Fruit fly (Drosophila melanogaster) whole organism, wandering third instar larva: ENCODE results near the gene CG4230.

ENCODE experiments used
- Abd-B ChIP-seq: fragments of >200 bp; optimal IDR thresholded peaks from 2 replicates; lab custom pipeline; 2017; ENCODE audit warnings: missing biosample characterization, missing genetic modification characterization
- CG32264 ChIP-seq: fragments of 200-800 bp; sonication (Bioruptor generic); optimal IDR thresholded peaks from 2 replicates; lab custom pipeline; 2016; ENCODE audit warnings: missing biosample characterization, missing genetic modification characterization
- CG9705 ChIP-seq: fragments of 200-800 bp; sonication (Bioruptor generic); optimal IDR thresholded peaks from 2 replicates; lab custom pipeline; 2018; ENCODE audit warnings: missing biosample characterization, mild to moderate bottlenecking, missing genetic modification characterization
- CrebA ChIP-seq: fragments of 200-800 bp; sonication (Bioruptor generic); optimal IDR thresholded peaks from 2 replicates; lab custom pipeline; 2016; ENCODE audit warnings: missing biosample characterization, mild to moderate bottlenecking, missing genetic modification characterization, borderline replicate concordance
- Dfd ChIP-seq: fragments of >200 bp; optimal IDR thresholded peaks from 2 replicates; lab custom pipeline; 2017; ENCODE audit warnings: missing biosample characterization, missing genetic modification characterization
- Dif ChIP-seq: fragments of 200-275, 200-300 bp; sonication (Bioruptor generic); optimal IDR thresholded peaks from 2 replicates; lab custom pipeline; 2018; ENCODE audit warnings: missing biosample characterization, missing genetic modification characterization; ENCODE audit not compliant: partially characterized antibody
- GATAd ChIP-seq: sonication (Bioruptor generic); optimal IDR thresholded peaks from 2 replicates; lab custom pipeline; 2016; ENCODE audit warnings: missing biosample characterization, missing genetic modification characterization
- HLH106 ChIP-seq: fragments of 200-800 bp; optimal IDR thresholded peaks from 3 replicates; lab custom pipeline; 2019; ENCODE audit warnings: missing biosample characterization, mild to moderate bottlenecking, missing genetic modification characterization, moderate library complexity
- Hnf4 ChIP-seq: fragments of 200-800 bp; sonication (Bioruptor generic); optimal IDR thresholded peaks from 2 replicates; lab custom pipeline; 2016; ENCODE audit warnings: missing biosample characterization, mild to moderate bottlenecking, missing genetic modification characterization
- Hr78 ChIP-seq: fragments of >200 bp; optimal IDR thresholded peaks from 2 replicates; lab custom pipeline; 2017; ENCODE audit warnings: missing biosample characterization, missing genetic modification characterization
- Hr83 ChIP-seq: fragments of 200-300 bp; sonication (Bioruptor generic); optimal IDR thresholded peaks from 2 replicates; lab custom pipeline; 2016; ENCODE audit warnings: missing biosample characterization, mild to moderate bottlenecking, missing genetic modification characterization, moderate library complexity; ENCODE audit not compliant: poor library complexity, severe bottlenecking
- Jra ChIP-seq: sonication (Bioruptor generic); optimal IDR thresholded peaks from 2 replicates; lab custom pipeline; 2016; ENCODE audit warnings: missing biosample characterization, missing genetic modification characterization
- Mio ChIP-seq: sonication (Bioruptor generic); optimal IDR thresholded peaks from 2 replicates; lab custom pipeline; 2016; ENCODE audit warnings: missing biosample characterization, missing genetic modification characterization
- Myc ChIP-seq: fragments of >200 bp; optimal IDR thresholded peaks from 2 replicates; lab custom pipeline; 2017
- N ChIP-seq: fragments of >200 bp; optimal IDR thresholded peaks from 2 replicates; lab custom pipeline; 2018; ENCODE audit warnings: missing biosample characterization, missing external identifiers, missing genetic modification characterization
- OdsH ChIP-seq: fragments of 200-800 bp; sonication (Bioruptor generic); optimal IDR thresholded peaks from 2 replicates; lab custom pipeline; 2016; ENCODE audit warnings: missing biosample characterization, mild to moderate bottlenecking, missing genetic modification characterization
- Rel ChIP-seq, 2 experiments: fragments of 200-800 bp; sonication (Bioruptor generic) in 1 of 2; optimal IDR thresholded peaks; 2 replicates in 1 of 2; 3 replicates in 1 of 2; lab custom pipeline; 2016 to 2019; ENCODE audit warnings: mild to moderate bottlenecking in 2 of 2, missing biosample characterization in 2 of 2, missing genetic modification characterization in 2 of 2, moderate library complexity in 1 of 2
- Sp1 ChIP-seq: fragments of 200-800 bp; sonication (Bioruptor generic); optimal IDR thresholded peaks from 3 replicates; lab custom pipeline; 2019; ENCODE audit warnings: missing biosample characterization, mild to moderate bottlenecking, missing genetic modification characterization, moderate library complexity
- Vsx2 ChIP-seq: fragments of 200-300, 225-300 bp; sonication (Bioruptor generic); optimal IDR thresholded peaks from 2 replicates; lab custom pipeline; 2018; ENCODE audit warnings: missing biosample characterization, missing genetic modification characterization; ENCODE audit not compliant: partially characterized antibody
- br ChIP-seq: fragments of 200-800 bp; sonication (Bioruptor generic); optimal IDR thresholded peaks from 2 replicates; lab custom pipeline; 2016; ENCODE audit warnings: missing biosample characterization, missing genetic modification characterization
- brk ChIP-seq: fragments of 200-800 bp; sonication (Bioruptor generic); optimal IDR thresholded peaks from 2 replicates; lab custom pipeline; 2016; ENCODE audit warnings: missing biosample characterization, mild to moderate bottlenecking, missing genetic modification characterization
- dl ChIP-seq, 2 experiments: fragments of 175-275, 200-275 bp in 1 of 2; fragments of 200-275 bp in 1 of 2; sonication (Bioruptor generic); optimal IDR thresholded peaks; lab custom pipeline; 2018; ENCODE audit warnings: mild to moderate bottlenecking in 2 of 2, missing biosample characterization in 2 of 2, missing genetic modification characterization in 2 of 2, moderate library complexity in 2 of 2; ENCODE audit not compliant: partially characterized antibody in 2 of 2, insufficient read depth in 1 of 2
- dmrt93B ChIP-seq: fragments of 200-800 bp; sonication (Bioruptor generic); optimal IDR thresholded peaks from 2 replicates; lab custom pipeline; 2018; ENCODE audit warnings: missing biosample characterization, mild to moderate bottlenecking, missing genetic modification characterization
- dsf ChIP-seq: sonication (Bioruptor generic); optimal IDR thresholded peaks from 2 replicates; lab custom pipeline; 2016; ENCODE audit warnings: missing biosample characterization, missing genetic modification characterization, borderline replicate concordance
- ey ChIP-seq: fragments of 200-800 bp; sonication (Bioruptor generic); optimal IDR thresholded peaks from 2 replicates; lab custom pipeline; 2016; ENCODE audit warnings: missing biosample characterization, missing genetic modification characterization
- foxo ChIP-seq, 2 experiments: fragments of 200-800 bp; sonication (Bioruptor generic); optimal IDR thresholded peaks; 2 replicates in 1 of 2; 3 replicates in 1 of 2; lab custom pipeline; 2016 to 2017; ENCODE audit warnings: missing biosample characterization in 2 of 2, missing genetic modification characterization in 2 of 2
- fru ChIP-seq: fragments of 200-800 bp; sonication (Bioruptor generic); optimal IDR thresholded peaks from 3 replicates; lab custom pipeline; 2016; ENCODE audit warnings: missing biosample characterization, mild to moderate bottlenecking, missing genetic modification characterization
- h ChIP-seq: fragments of 200-800 bp; sonication (Bioruptor generic); optimal IDR thresholded peaks from 3 replicates; lab custom pipeline; 2016; ENCODE audit warnings: missing biosample characterization, mild to moderate bottlenecking, missing genetic modification characterization
- jim ChIP-seq: fragments of 175-275, 200-325 bp; sonication (Bioruptor generic); optimal IDR thresholded peaks from 2 replicates; lab custom pipeline; 2016; ENCODE audit warnings: missing biosample characterization, mild to moderate bottlenecking, missing genetic modification characterization
- lola ChIP-seq: fragments of >200 bp; optimal IDR thresholded peaks from 2 replicates; lab custom pipeline; 2017; ENCODE audit warnings: missing biosample characterization, missing genetic modification characterization
- pan ChIP-seq: fragments of >200 bp; optimal IDR thresholded peaks from 2 replicates; lab custom pipeline; 2017
- psq ChIP-seq: fragments of 200-800 bp; sonication (Bioruptor generic); optimal IDR thresholded peaks from 3 replicates; lab custom pipeline; 2017; ENCODE audit warnings: missing biosample characterization, mild to moderate bottlenecking, missing genetic modification characterization, moderate library complexity
- rgr ChIP-seq: fragments of 200-800 bp; sonication (Bioruptor generic); optimal IDR thresholded peaks from 3 replicates; lab custom pipeline; 2016; ENCODE audit warnings: missing biosample characterization, mild to moderate bottlenecking, missing genetic modification characterization
- sage ChIP-seq: fragments of 200-800 bp; sonication (Bioruptor generic); optimal IDR thresholded peaks from 2 replicates; lab custom pipeline; 2016; ENCODE audit warnings: missing biosample characterization, mild to moderate bottlenecking, missing genetic modification characterization
- sv ChIP-seq: fragments of 200-800 bp; sonication (Bioruptor generic); optimal IDR thresholded peaks from 3 replicates; lab custom pipeline; 2016; ENCODE audit warnings: missing biosample characterization, missing genetic modification characterization
- tai ChIP-seq: sonication (Bioruptor generic); optimal IDR thresholded peaks from 2 replicates; lab custom pipeline; 2016; ENCODE audit warnings: missing biosample characterization, missing genetic modification characterization
- usp ChIP-seq: fragments of >200 bp; optimal IDR thresholded peaks from 2 replicates; lab custom pipeline; 2017; ENCODE audit warnings: missing biosample characterization, missing genetic modification characterization
- woc ChIP-seq: sonication (Bioruptor generic); optimal IDR thresholded peaks from 2 replicates; lab custom pipeline; 2016; ENCODE audit warnings: missing biosample characterization, mild to moderate bottlenecking, missing genetic modification characterization

CG4230 gene

DNA sequence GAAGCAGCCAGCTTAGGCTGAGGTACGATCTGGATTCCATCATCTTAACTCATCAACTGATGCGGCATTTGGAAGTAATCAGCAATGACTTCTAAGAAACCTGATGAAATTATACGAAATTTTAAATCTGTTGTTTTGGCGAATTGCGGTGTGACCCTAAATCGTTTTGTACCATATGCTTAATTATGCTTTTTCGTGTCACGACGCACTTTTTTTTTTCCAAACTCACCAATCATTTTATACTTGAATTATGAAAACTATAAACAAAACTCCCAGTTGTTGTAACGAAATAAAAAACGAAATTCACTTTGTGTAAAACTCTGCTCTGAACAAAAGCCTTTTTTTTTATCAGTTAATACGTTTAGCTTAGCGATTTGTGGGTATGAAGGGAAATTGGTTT is 37.9 kb upstream of the CG4230 start, which contains the start of gene Nepl3:
Gene Nepl3 (minus strand): TSS at position 155 of the 400 bp plus-strand sequence.
- TF ChIP-seq woc (GFP tag; lab: Kevin White, UChicago), result peak; percentile 8
- TF ChIP-seq HLH106, result no peak
- no peak for TF ChIP-seq Hnf4
- no peak for TF ChIP-seq Dfd (GFP tag; lab: Kevin White, UChicago)
- TF ChIP-seq Vsx2, result no peak
- TF ChIP-seq usp (GFP tag; lab: Kevin White, UChicago), result no peak
- no peak for TF ChIP-seq dsf (GFP tag; lab: Kevin White, UChicago)
- TF ChIP-seq fru, result no peak

DNA sequence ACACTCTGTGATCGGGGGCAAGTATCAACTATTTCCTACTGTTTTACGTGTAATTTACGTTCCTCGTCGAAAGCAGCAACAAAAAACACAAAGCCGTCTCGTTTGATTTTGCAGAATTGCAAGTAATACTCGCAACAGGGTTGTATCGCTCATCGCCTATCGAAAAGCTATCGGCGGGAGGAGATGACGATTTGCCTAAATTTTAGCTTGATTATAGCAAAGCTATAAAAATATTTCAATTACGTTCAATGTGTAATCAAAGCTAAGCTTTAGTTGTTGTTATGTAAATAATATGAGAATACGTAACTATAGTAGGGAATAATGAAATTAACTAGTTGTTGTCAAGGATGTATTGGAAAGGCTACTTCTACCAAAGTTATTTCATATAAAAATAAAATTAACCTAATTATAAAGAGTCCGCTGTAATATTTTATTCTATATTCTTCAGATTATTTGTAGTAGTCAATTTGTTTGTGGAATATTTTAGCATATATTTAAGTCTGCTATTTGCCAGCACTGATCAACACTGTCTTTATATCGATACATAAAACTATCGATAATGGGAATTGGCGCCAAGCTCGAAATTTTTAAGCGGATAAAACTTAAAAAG is 36.3 kb upstream of the CG4230 start, which contains the start of gene Rpn11:
Gene Rpn11 (minus strand): TSS at position 146 of the 610 bp plus-strand sequence.
- no peak for TF ChIP-seq Vsx2
- peak in 1 of 2 experiments; percentile 74 for TF ChIP-seq foxo (GFP tag; optimal IDR thresholded peaks at IDR 0.05; lab: Kevin White, UChicago)
- peak; percentile 81 for TF ChIP-seq woc (GFP tag; lab: Kevin White, UChicago)
- peak; percentile 69 for TF ChIP-seq h
- TF ChIP-seq Hnf4, result peak; percentile 10
- TF ChIP-seq Rel (GFP tag; optimal IDR thresholded peaks at IDR 0.05; lab: Kevin White, UChicago), result no peak
- TF ChIP-seq Rel (tag; optimal IDR thresholded peaks at IDR 0.05; lab: Kevin White, UChicago), result no peak
- TF ChIP-seq OdsH, result no peak
- TF ChIP-seq N, result no peak
- peak; percentile 5 for TF ChIP-seq Hr83 (GFP tag; lab: Kevin White, UChicago)
- TF ChIP-seq Myc (lab: Kevin White, UChicago), result peak; percentile 91
- no peak for TF ChIP-seq jim (GFP tag; lab: Kevin White, UChicago)
- peak; percentile 69 for TF ChIP-seq HLH106
- TF ChIP-seq rgr (GFP tag; lab: Kevin White, UChicago), result peak; percentile 42
- no peak for TF ChIP-seq dl (GFP tag; optimal IDR thresholded peaks at IDR 0.05; lab: Kevin White, UChicago; ENCODE audit: insufficient read depth in 1 of 2, partially characterized antibody in 2 of 2)
- peak; percentile 66 for TF ChIP-seq fru
- TF ChIP-seq tai, result no peak
- no peak for TF ChIP-seq sage (GFP tag; lab: Kevin White, UChicago)
- peak; percentile 73 for TF ChIP-seq Sp1 (GFP tag; lab: Kevin White, UChicago)
- TF ChIP-seq Hr78 (GFP tag; lab: Kevin White, UChicago), result no peak
- no peak for TF ChIP-seq CG32264 (GFP tag; lab: Kevin White, UChicago)
- no peak for TF ChIP-seq lola (GFP tag; lab: Kevin White, UChicago)
- peak; percentile 66 for TF ChIP-seq Jra (GFP tag; lab: Kevin White, UChicago)
- no peak for TF ChIP-seq Abd-B (GFP tag; lab: Kevin White, UChicago)
- no peak for TF ChIP-seq Mio (GFP tag; lab: Kevin White, UChicago)
- no peak for TF ChIP-seq dsf (GFP tag; lab: Kevin White, UChicago)
- TF ChIP-seq psq, result peak; percentile 41
- TF ChIP-seq pan (lab: Kevin White, UChicago), result no peak
- TF ChIP-seq GATAd, result no peak
- peak; percentile 8 for TF ChIP-seq ey
- no peak for TF ChIP-seq CrebA (GFP tag; lab: Kevin White, UChicago)
- TF ChIP-seq CG9705 (GFP tag; lab: Kevin White, UChicago), result peak; percentile 43
- TF ChIP-seq sv, result peak; percentile 26
- no peak for TF ChIP-seq Dif (GFP tag; lab: Kevin White, UChicago)
- peak; percentile 43 for TF ChIP-seq br
- no peak for TF ChIP-seq usp (GFP tag; lab: Kevin White, UChicago)
- TF ChIP-seq Dfd (GFP tag; lab: Kevin White, UChicago), result no peak
- peak; percentile 54 for TF ChIP-seq brk (GFP tag; lab: Kevin White, UChicago)
- peak; percentile 39 for TF ChIP-seq dmrt93B

DNA sequence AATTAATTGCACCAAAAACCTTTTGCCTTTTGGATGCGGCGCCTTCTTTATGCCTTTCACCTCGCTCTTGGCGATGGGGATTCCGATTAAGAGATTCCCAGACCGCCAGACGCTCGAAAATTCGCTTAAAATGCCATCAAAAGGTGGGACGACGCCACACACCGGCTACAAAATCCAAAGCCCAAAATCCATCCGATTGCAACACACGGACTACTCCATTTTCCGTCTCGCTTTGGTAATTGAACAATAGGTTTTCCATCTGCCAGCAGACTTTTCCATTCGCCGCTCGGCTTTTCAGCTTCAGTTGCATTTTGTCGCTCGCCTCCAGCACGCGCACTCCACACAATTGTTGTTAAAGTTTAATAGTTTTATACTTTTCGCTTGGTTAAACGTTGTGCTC is 35.5 kb upstream of the CG4230 start, which contains the start of gene qtc:
Gene qtc (plus strand): TSS at position 301 of the 400 bp plus-strand sequence.
- TF ChIP-seq woc (GFP tag; lab: Kevin White, UChicago) (no peak), jim (GFP tag; lab: Kevin White, UChicago) (no peak), br (no peak), Sp1 (GFP tag; lab: Kevin White, UChicago) (no peak), GATAd (no peak), fru (no peak), dmrt93B (no peak), Dif (GFP tag; lab: Kevin White, UChicago) (no peak), Rel (GFP tag; optimal IDR thresholded peaks at IDR 0.05; lab: Kevin White, UChicago) (no peak), Rel (tag; optimal IDR thresholded peaks at IDR 0.05; lab: Kevin White, UChicago) (no peak)
